Fruit fly (Drosophila melanogaster) Kc167 (cell line): ENCODE data around the gene D.

ENCODE experiments used
- h ChIP-seq: fragments of >200 bp; optimal IDR thresholded peaks from 3 replicates; lab custom pipeline; 2018; ENCODE audit warnings: missing external identifiers
- insv ChIP-seq: fragments of >200 bp; optimal IDR thresholded peaks from 3 replicates; lab custom pipeline; 2018; ENCODE audit warnings: missing external identifiers
- ttk ChIP-seq: sonication (Bioruptor generic); optimal IDR thresholded peaks from 2 replicates; lab custom pipeline; 2017; ENCODE audit warnings: missing external identifiers

dm6 chr3L:14198216-14198615, 19.8 kb upstream of the D start:
- no peak for TF ChIP-seq insv (lab: Kevin White, UChicago)
- TF ChIP-seq h (lab: Kevin White, UChicago): no peak
- TF ChIP-seq ttk (lab: Kevin White, UChicago): no peak
